Worm (Caenorhabditis elegans): Measurements from ENCODE around the gene C27H6.8.
A peak's percentile ranks its signal among the peaks of the same experiment; 100 is the strongest.

C27H6.8 gene

ce11 chrV:9983529-9983928 is 4.1 kb downstream of the C27H6.8 start:
- TF ChIP-seq drap-1 (GFP tag; optimal IDR thresholded peaks at IDR 0.05) (no peak), tbx-8 (GFP tag; optimal IDR thresholded peaks at IDR 0.05) (no peak), mep-1 (tag; optimal IDR thresholded peaks at IDR 0.05) (no peak), ces-1 (GFP tag; optimal IDR thresholded peaks at IDR 0.05) (no peak), bed-3 (GFP tag; optimal IDR thresholded peaks at IDR 0.05) (no peak), lin-32 (GFP tag; optimal IDR thresholded peaks at IDR 0.05) (no peak), nhr-12 (tag; optimal IDR thresholded peaks at IDR 0.05) (no peak), nhr-2 (tag; optimal IDR thresholded peaks at IDR 0.05) (no peak), flh-1 (GFP tag; optimal IDR thresholded peaks at IDR 0.05) (no peak)

DNA sequence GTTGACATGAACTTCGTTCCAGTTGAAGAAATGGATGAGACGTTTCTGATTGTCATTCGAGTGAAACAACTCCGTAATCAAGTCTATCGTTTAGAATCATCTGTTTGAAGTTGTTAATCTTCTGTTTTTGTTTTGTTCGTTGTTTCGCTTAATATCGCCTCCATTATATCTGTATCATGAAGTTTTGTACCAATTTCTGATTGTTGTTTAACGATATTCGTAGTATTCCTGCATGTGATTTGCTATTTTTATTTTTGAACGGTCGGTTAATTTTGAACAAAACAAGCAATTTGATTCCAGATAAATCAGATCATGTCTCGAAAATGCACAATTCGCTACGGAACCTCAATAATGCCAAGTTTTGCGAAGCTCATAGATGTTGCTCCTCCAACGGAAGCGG is 5.0 kb downstream of the C27H6.8 start, which contains the start of gene C27H6.9:
C27H6.9 (plus strand) TSS at position 301 of the 400 bp plus-strand sequence.
- no peak for TF ChIP-seq drap-1 (GFP tag; optimal IDR thresholded peaks at IDR 0.05)
- TF ChIP-seq sptf-1 (tag; optimal IDR thresholded peaks at IDR 0.05) = no peak
- no peak for TF ChIP-seq unc-39 (tag; optimal IDR thresholded peaks at IDR 0.05)
- TF ChIP-seq nhr-28 (tag; optimal IDR thresholded peaks at IDR 0.05) = no peak
- TF ChIP-seq lin-32 (GFP tag; optimal IDR thresholded peaks at IDR 0.05) = no peak
- TF ChIP-seq nhr-2 (tag; optimal IDR thresholded peaks at IDR 0.05) = no peak
- TF ChIP-seq lsy-2 (tag; optimal IDR thresholded peaks at IDR 0.05) = no peak
- no peak for TF ChIP-seq snpc-4 (tag; optimal IDR thresholded peaks at IDR 0.05)
- no peak for TF ChIP-seq nhr-12 (tag; optimal IDR thresholded peaks at IDR 0.05)
- no peak for TF ChIP-seq unc-120 (tag; optimal IDR thresholded peaks at IDR 0.05; ENCODE audit: poor library complexity, severe bottlenecking)
- TF ChIP-seq M03D4.4 (tag; optimal IDR thresholded peaks at IDR 0.05) = no peak
- no peak for TF ChIP-seq bed-3 (GFP tag; optimal IDR thresholded peaks at IDR 0.05)

DNA sequence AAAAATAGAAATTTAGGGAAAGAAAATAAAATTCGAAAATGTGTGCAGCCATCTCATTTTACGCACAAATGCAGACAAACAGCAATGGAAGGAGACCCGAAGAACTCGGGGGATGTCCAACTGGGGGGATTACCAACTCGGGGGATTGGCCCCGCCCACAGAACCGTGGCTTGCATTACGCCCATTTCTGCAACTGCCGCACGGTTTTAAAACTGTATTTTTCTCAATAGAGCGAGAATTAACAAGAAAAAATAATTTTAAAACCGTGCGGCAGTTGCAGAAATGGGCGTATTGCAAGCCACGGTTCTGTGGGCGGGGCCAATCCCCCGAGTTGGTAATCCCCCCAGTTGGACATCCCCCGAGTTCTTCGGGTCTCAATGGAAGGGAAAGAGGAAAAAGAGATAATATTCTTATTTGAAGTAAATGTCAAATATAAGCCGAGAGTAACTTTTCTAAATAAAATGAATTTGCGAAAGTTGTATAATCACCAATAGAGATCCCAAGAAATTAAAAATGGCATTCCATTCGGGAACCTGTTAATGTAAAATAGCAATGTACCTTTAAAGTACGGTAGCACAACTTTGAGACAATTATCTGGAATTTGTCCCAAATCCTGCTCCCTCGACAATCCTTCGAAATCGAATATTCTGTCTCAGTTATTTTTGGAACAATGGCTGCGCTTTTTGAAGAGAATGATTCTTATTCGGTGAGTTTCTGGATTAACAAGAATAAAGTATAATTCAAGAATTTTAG is 6.7 kb downstream of the C27H6.8 start, which contains the start of the genes ruvb-1 and tofu-1:
ruvb-1 (minus strand) TSS at position 72 of the 753 bp plus-strand sequence.
tofu-1 (plus strand) TSS at position 417 of the 753 bp plus-strand sequence.
- TF ChIP-seq lin-13 (tag; optimal IDR thresholded peaks at IDR 0.05) = peak; percentile 24
- TF ChIP-seq ham-2 (GFP tag; optimal IDR thresholded peaks at IDR 0.05) = peak; percentile 19
- TF ChIP-seq unc-120 (tag; optimal IDR thresholded peaks at IDR 0.05; ENCODE audit: poor library complexity, severe bottlenecking) = peak; percentile 28
- peak; percentile 50 for TF ChIP-seq sptf-1 (tag; optimal IDR thresholded peaks at IDR 0.05)
- TF ChIP-seq cnd-1 (tag; optimal IDR thresholded peaks at IDR 0.05) = peak; percentile 12
- peak; percentile 34 for TF ChIP-seq mep-1 (tag; optimal IDR thresholded peaks at IDR 0.05)
- peak; percentile 27 for TF ChIP-seq lsy-2 (tag; optimal IDR thresholded peaks at IDR 0.05)
- TF ChIP-seq ces-1 (GFP tag; optimal IDR thresholded peaks at IDR 0.05) = peak; percentile 28

DNA sequence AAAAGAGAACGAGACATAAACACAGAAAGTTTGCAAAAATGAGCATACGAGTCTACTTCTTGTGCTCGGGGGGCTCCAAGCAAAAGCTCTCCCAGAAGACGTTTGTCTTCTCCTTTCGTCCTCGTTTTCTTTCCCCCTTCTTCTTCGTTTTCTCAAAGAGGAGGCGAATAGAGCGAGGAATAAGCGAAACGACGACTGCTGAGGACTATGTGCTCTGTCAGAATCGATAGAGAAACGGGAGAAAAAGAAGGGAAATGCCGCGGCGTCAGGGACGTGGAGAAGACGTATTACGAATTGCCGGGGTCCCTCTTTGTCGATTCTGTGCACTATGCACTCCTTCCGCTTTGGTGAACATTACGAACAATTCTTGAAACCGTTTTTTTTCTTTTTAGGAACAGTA is 9.2 kb downstream of the C27H6.8 start:
- TF ChIP-seq ces-1 (GFP tag; optimal IDR thresholded peaks at IDR 0.05) (peak; percentile 46), ceh-39 (tag; optimal IDR thresholded peaks at IDR 0.05) (no peak)

DNA sequence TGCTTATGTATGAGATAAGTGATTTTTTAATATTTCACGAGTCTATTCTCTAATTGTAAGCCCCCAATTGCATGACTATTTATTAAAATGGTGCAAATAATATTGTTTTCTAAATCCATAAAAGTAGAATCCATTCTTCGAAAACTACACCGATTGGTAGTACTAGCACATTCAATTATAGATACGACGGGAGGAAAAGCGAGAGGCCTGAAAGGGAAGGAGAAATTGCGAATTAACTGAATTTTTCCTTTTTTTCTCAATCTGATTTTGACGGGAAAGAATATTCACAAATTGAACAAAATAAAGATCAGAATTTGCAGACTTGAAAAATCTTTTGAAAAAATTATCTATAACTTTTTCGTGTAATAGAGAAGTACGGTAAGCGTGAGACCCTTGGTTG is 10.4 kb downstream of the C27H6.8 start:
- TF ChIP-seq drap-1 (GFP tag; optimal IDR thresholded peaks at IDR 0.05) (no peak), ces-1 (GFP tag; optimal IDR thresholded peaks at IDR 0.05) (peak; percentile 89)

DNA sequence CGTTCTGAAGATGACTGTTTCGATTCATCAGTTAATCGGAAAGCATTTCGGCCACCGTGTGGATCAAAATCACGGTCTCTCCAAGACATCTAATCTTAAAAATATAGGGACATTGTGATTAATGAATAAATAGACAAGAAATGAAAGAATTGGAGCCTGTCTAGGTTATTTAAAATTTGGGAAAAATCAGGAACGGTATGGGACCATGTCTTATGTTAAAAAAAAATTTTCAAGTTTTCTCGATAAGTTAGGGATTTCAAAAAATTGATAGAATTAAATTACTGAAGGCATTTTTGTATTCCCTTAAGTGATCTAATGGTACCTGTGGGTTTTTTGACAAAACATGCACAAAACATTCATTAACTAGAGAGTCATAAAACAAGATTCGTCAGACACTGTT is 11.4 kb downstream of the C27H6.8 start, which contains the start of gene unc-41:
unc-41 (minus strand) TSS at position 101 of the 400 bp plus-strand sequence.
- TF ChIP-seq nhr-76 (tag; optimal IDR thresholded peaks at IDR 0.05) (no peak), ceh-43 (GFP tag; optimal IDR thresholded peaks at IDR 0.05) (no peak), ztf-11 (tag; optimal IDR thresholded peaks at IDR 0.05) (no peak)

DNA sequence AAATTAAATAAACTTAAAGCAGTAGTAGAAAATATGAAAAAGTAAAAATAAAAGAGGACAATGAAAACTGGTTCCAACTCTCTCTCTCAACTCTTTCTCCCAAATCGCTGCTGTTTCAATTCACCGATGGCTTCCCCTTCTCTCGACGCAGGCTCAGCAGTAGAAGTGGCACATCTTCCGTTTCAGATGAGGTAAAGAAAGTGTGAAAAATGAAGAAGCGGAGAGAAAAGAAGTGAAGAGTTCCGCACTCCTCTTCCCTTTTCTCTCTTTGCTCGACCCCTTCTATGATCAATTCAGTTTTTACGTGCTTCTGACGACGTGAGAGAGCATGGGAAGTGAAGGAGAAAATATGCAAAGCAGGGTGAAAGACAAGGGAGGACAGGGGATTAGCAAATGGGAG is 13.3 kb downstream of the C27H6.8 start:
- no peak for TF ChIP-seq drap-1 (GFP tag; optimal IDR thresholded peaks at IDR 0.05)
- TF ChIP-seq ces-1 (GFP tag; optimal IDR thresholded peaks at IDR 0.05) = peak; percentile 40

ce11 chrV:9970119-9970518 is 17.5 kb downstream of the C27H6.8 start:
- peak; percentile 86 for TF ChIP-seq flh-1 (GFP tag; optimal IDR thresholded peaks at IDR 0.05)
- TF ChIP-seq mab-5 (tag; optimal IDR thresholded peaks at IDR 0.05) = no peak
- TF ChIP-seq elt-1 (tag; optimal IDR thresholded peaks at IDR 0.05; ENCODE audit: borderline replicate concordance, insufficient read depth) = no peak
- TF ChIP-seq ceh-43 (GFP tag; optimal IDR thresholded peaks at IDR 0.05) = peak; percentile 93
- no peak for TF ChIP-seq nhr-2 (tag; optimal IDR thresholded peaks at IDR 0.05)
- no peak for TF ChIP-seq nhr-12 (tag; optimal IDR thresholded peaks at IDR 0.05)
- peak; percentile 51 for TF ChIP-seq unc-62 (GFP tag; optimal IDR thresholded peaks at IDR 0.05)
- peak; percentile 25 for TF ChIP-seq ztf-11 (tag; optimal IDR thresholded peaks at IDR 0.05)
- peak; percentile 89 for TF ChIP-seq sem-2 (GFP tag; optimal IDR thresholded peaks at IDR 0.05)
- peak; percentile 92 for TF ChIP-seq lin-32 (GFP tag; optimal IDR thresholded peaks at IDR 0.05)
- TF ChIP-seq ceh-83 (GFP tag; optimal IDR thresholded peaks at IDR 0.05) = peak; percentile 94
- TF ChIP-seq tbx-8 (GFP tag; optimal IDR thresholded peaks at IDR 0.05) = peak; percentile 89
- no peak for TF ChIP-seq nhr-76 (tag; optimal IDR thresholded peaks at IDR 0.05)
- TF ChIP-seq mls-2 (tag; optimal IDR thresholded peaks at IDR 0.05) = peak; percentile 96
- peak; percentile 97 for TF ChIP-seq sptf-1 (tag; optimal IDR thresholded peaks at IDR 0.05)
- no peak for TF ChIP-seq ceh-39 (tag; optimal IDR thresholded peaks at IDR 0.05)
- no peak for TF ChIP-seq zip-8 (tag; optimal IDR thresholded peaks at IDR 0.05)
- peak; percentile 97 for TF ChIP-seq drap-1 (GFP tag; optimal IDR thresholded peaks at IDR 0.05)
- TF ChIP-seq mep-1 (tag; optimal IDR thresholded peaks at IDR 0.05) = peak; percentile 53
- no peak for TF ChIP-seq elt-3 (tag; optimal IDR thresholded peaks at IDR 0.05)
- TF ChIP-seq hlh-1 (tag; optimal IDR thresholded peaks at IDR 0.05) = peak; percentile 15
- peak; percentile 30 for TF ChIP-seq nhr-28 (tag; optimal IDR thresholded peaks at IDR 0.05)

Data from whole organism, mixed stage, embryonic.